Fruit fly (Drosophila melanogaster): ENCODE results near the gene CG12426.

Gene CG12426

dm6 chr3R:27888110-27888509, 15.9 kb upstream of the CG12426 start:
- TF ChIP-seq CG33017 (tag; optimal IDR thresholded peaks at IDR 0.05) (no peak), Clk (GFP tag; optimal IDR thresholded peaks at IDR 0.05) (no peak), tj (GFP tag; optimal IDR thresholded peaks at IDR 0.05) (no peak)

dm6 chr3R:27845650-27846049, 26.5 kb downstream of the CG12426 start, which contains the start of gene Or98a:
Gene Or98a, plus strand, starts transcription at chr3R:27845950.
- TF ChIP-seq bab1 (GFP tag; optimal IDR thresholded peaks at IDR 0.05): no peak
- no peak for TF ChIP-seq Mnt (GFP tag; optimal IDR thresholded peaks at IDR 0.05)
- TF ChIP-seq CG5204 (GFP tag; optimal IDR thresholded peaks at IDR 0.05): no peak
- TF ChIP-seq cnc (optimal IDR thresholded peaks at IDR 0.05): no peak
- TF ChIP-seq kay (GFP tag; ENCODE audit: borderline replicate concordance): no peak
- TF ChIP-seq Crg-1 (GFP tag; optimal IDR thresholded peaks at IDR 0.05): no peak
- TF ChIP-seq CG7045 (GFP tag; optimal IDR thresholded peaks at IDR 0.05): no peak
- no peak for TF ChIP-seq CG7101 (tag; optimal IDR thresholded peaks at IDR 0.05)
- TF ChIP-seq CG1620 (GFP tag; optimal IDR thresholded peaks at IDR 0.05): no peak
- TF ChIP-seq CG11617 (GFP tag; optimal IDR thresholded peaks at IDR 0.05): no peak
- TF ChIP-seq CG12768 (GFP tag; optimal IDR thresholded peaks at IDR 0.05): no peak
- no peak for TF ChIP-seq Hr96 (GFP tag; optimal IDR thresholded peaks at IDR 0.05)

DNA sequence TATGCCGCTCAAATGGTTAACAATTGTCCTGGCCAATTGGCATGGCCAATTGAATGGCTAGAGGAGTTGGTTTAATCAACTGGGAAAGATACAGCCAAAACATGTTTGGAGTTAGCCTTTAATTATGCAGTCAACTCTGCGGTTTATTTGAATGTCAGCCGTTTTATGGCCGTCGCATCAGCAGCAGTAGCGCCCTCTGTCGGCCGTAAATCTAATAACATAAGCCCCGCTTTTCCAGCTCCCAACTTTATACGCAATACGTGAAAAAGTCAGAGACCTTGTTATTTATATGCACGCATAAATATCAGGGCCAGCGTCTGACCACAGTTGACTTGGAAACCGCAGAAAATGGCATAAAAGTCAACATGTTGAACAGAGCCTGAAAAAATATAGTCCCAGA, 28.4 kb downstream of the CG12426 start:
- no peak for TF ChIP-seq cnc (optimal IDR thresholded peaks at IDR 0.05)
- no peak for TF ChIP-seq Clk (GFP tag; optimal IDR thresholded peaks at IDR 0.05)
- no peak for TF ChIP-seq CG33017 (tag; optimal IDR thresholded peaks at IDR 0.05)
- no peak for TF ChIP-seq CG11617 (GFP tag; optimal IDR thresholded peaks at IDR 0.05)
- TF ChIP-seq Mnt (GFP tag; optimal IDR thresholded peaks at IDR 0.05): no peak

dm6 chr3R:27826188-27826587, 46.0 kb downstream of the CG12426 start:
- TF ChIP-seq CG11617 (GFP tag; optimal IDR thresholded peaks at IDR 0.05) (no peak), ovo (GFP tag; optimal IDR thresholded peaks at IDR 0.05) (no peak), CG33017 (tag; optimal IDR thresholded peaks at IDR 0.05) (no peak), kay (GFP tag; ENCODE audit: borderline replicate concordance) (no peak), CG7045 (GFP tag; optimal IDR thresholded peaks at IDR 0.05) (no peak), Hr96 (GFP tag; optimal IDR thresholded peaks at IDR 0.05) (no peak), bab1 (GFP tag; optimal IDR thresholded peaks at IDR 0.05) (no peak), CG1620 (GFP tag; optimal IDR thresholded peaks at IDR 0.05) (no peak), CG7101 (tag; optimal IDR thresholded peaks at IDR 0.05) (no peak)

Measured in whole organism, adult.